Worm (Caenorhabditis elegans) whole organism, L1 larva: ENCODE measurements around the gene csr-1.

Experiments used
- C04F5.9 ChIP-seq: sonication (generic microtip); optimal IDR thresholded peaks from 2 replicates; lab custom pipeline; 2016; ENCODE audit warnings: missing genetic modification characterization, missing compliant biosample characterization
- aha-1 ChIP-seq: fragments of 150-350 bp; optimal IDR thresholded peaks from 2 replicates; lab custom pipeline; 2014; ENCODE audit warnings: missing biosample characterization, missing genetic modification characterization
- ceh-88 ChIP-seq: fragments of 200-800 bp; sonication (Bioruptor generic); IDR thresholded peaks from 2 replicates; pipeline ENCODE4 v1.3.6; 2022; ENCODE audit warnings: missing genetic modification characterization, missing compliant biosample characterization
- ces-1 ChIP-seq: fragments of 150-350 bp; optimal IDR thresholded peaks from 2 replicates; lab custom pipeline; 2014; ENCODE audit warnings: missing biosample characterization, missing genetic modification reagents, missing genetic modification characterization
- dpl-1 ChIP-seq, 3 experiments: fragments of 150-350 bp in 2 of 3; sonication (generic microtip) in 1 of 3; optimal IDR thresholded peaks; 2 replicates each; lab custom pipeline; 2014 to 2017; ENCODE audit warnings: missing biosample characterization in 3 of 3, missing genetic modification characterization in 3 of 3, missing genetic modification reagents in 3 of 3
- dsc-1 ChIP-seq: sonication (generic microtip); optimal IDR thresholded peaks from 2 replicates; lab custom pipeline; 2016; ENCODE audit warnings: mild to moderate bottlenecking, missing genetic modification characterization, missing compliant biosample characterization
- efl-1 ChIP-seq, 4 experiments: fragments of 150-350 bp; optimal IDR thresholded peaks in 3 of 4; peaks in 1 of 4; 1 replicate in 1 of 4; 2 replicates in 3 of 4; lab custom pipeline; 2014; ENCODE audit warnings: missing biosample characterization in 2 of 4, missing genetic modification characterization in 2 of 4, missing genetic modification reagents in 2 of 4
- efl-3 ChIP-seq: fragments of 200-800 bp; sonication (Bioruptor generic); optimal IDR thresholded peaks from 2 replicates; lab custom pipeline; 2018; ENCODE audit warnings: mild to moderate bottlenecking, missing genetic modification characterization, missing compliant biosample characterization
- egl-13 ChIP-seq: sonication (generic microtip); optimal IDR thresholded peaks from 2 replicates; lab custom pipeline; 2016; ENCODE audit warnings: missing genotype, missing genetic modification reagents, missing genetic modification characterization, missing compliant biosample characterization
- egl-27 ChIP-seq, 2 experiments: fragments of 150-350 bp in 1 of 2; sonication (generic microtip); optimal IDR thresholded peaks; 3 replicates each; lab custom pipeline; 2017 to 2018; ENCODE audit warnings: missing biosample characterization in 2 of 2, missing genetic modification characterization in 2 of 2, missing genetic modification reagents in 2 of 2
- elt-3 ChIP-seq, 6 experiments: fragments of 150-350 bp in 1 of 6; sonication (generic microtip); optimal IDR thresholded peaks; 2 replicates each; lab custom pipeline; 2017 to 2018; ENCODE audit warnings: missing biosample characterization in 6 of 6, missing genetic modification characterization in 6 of 6, inconsistent platforms in 1 of 6
- fkh-10 ChIP-seq: sonication (generic microtip); optimal IDR thresholded peaks from 2 replicates; lab custom pipeline; 2017; ENCODE audit warnings: missing biosample characterization, missing genetic modification reagents, missing genetic modification characterization
- fos-1 ChIP-seq: fragments of 150-350 bp; optimal IDR thresholded peaks from 2 replicates; lab custom pipeline; 2014; ENCODE audit warnings: missing biosample characterization, missing genetic modification characterization
- grh-1 ChIP-seq: fragments of 200-800 bp; sonication (Bioruptor generic); IDR thresholded peaks from 2 replicates; pipeline ENCODE4 v1.3.6; 2022; ENCODE audit warnings: missing genetic modification reagents, missing genetic modification characterization, missing compliant biosample characterization
- hlh-17 ChIP-seq: fragments of 200-800 bp; sonication (Bioruptor generic); optimal IDR thresholded peaks from 2 replicates; lab custom pipeline; 2018; ENCODE audit warnings: missing genetic modification characterization, mild to moderate bottlenecking, missing compliant biosample characterization, moderate library complexity, borderline replicate concordance
- isw-1 ChIP-seq: fragments of 200-800 bp; sonication (Bioruptor generic); IDR thresholded peaks from 2 replicates; pipeline ENCODE4 v1.3.6; 2022; ENCODE audit warnings: missing genetic modification characterization, missing compliant biosample characterization
- jun-1 ChIP-seq: fragments of 150-350 bp; optimal IDR thresholded peaks from 2 replicates; lab custom pipeline; 2014; ENCODE audit warnings: missing biosample characterization, missing genetic modification reagents, missing genetic modification characterization
- lir-3 ChIP-seq: sonication (generic microtip); optimal IDR thresholded peaks from 2 replicates; lab custom pipeline; 2016; ENCODE audit warnings: mild to moderate bottlenecking, missing genetic modification characterization, moderate library complexity, missing compliant biosample characterization; ENCODE audit not compliant: poor library complexity
- mef-2 ChIP-seq: fragments of 150-350 bp; optimal IDR thresholded peaks from 2 replicates; lab custom pipeline; 2014; ENCODE audit warnings: missing biosample characterization, missing genetic modification characterization
- mep-1 ChIP-seq: fragments of 150-350 bp; optimal IDR thresholded peaks from 2 replicates; lab custom pipeline; 2014; ENCODE audit warnings: missing biosample characterization, missing genetic modification characterization
- nhr-11 ChIP-seq: fragments of 150-350 bp; optimal IDR thresholded peaks from 2 replicates; lab custom pipeline; 2014; ENCODE audit warnings: missing biosample characterization, missing genetic modification characterization
- nhr-19 ChIP-seq: fragments of 200-800 bp; sonication (Bioruptor generic); conservative IDR thresholded peaks from 2 replicates; pipeline ENCODE4 v1.3.6; 2022; ENCODE audit warnings: missing genetic modification characterization, missing compliant biosample characterization
- nhr-20 ChIP-seq: sonication (generic microtip); optimal IDR thresholded peaks from 2 replicates; lab custom pipeline; 2016; ENCODE audit warnings: mild to moderate bottlenecking, missing genetic modification characterization, missing compliant biosample characterization
- nhr-71 ChIP-seq: sonication (generic microtip); optimal IDR thresholded peaks from 2 replicates; lab custom pipeline; 2016; ENCODE audit warnings: mild to moderate bottlenecking, missing genetic modification characterization, moderate library complexity, missing compliant biosample characterization
- nhr-76 ChIP-seq: sonication (generic microtip); optimal IDR thresholded peaks from 2 replicates; lab custom pipeline; 2017; ENCODE audit warnings: missing biosample characterization, missing genetic modification characterization
- nhr-84 ChIP-seq: sonication (generic microtip); optimal IDR thresholded peaks from 2 replicates; lab custom pipeline; 2017; ENCODE audit warnings: missing biosample characterization, missing genetic modification characterization
- nhr-85 ChIP-seq: sonication (generic microtip); peaks from one replicate; lab custom pipeline; 2016; ENCODE audit warnings: missing genetic modification characterization, inconsistent platforms, missing compliant biosample characterization
- skn-1 ChIP-seq: fragments of 150-350 bp; optimal IDR thresholded peaks from 2 replicates; lab custom pipeline; 2014; ENCODE audit warnings: missing biosample characterization, missing genetic modification characterization
- sox-4 ChIP-seq: sonication (generic microtip); optimal IDR thresholded peaks from 2 replicates; lab custom pipeline; 2016; ENCODE audit warnings: missing genetic modification characterization, missing compliant biosample characterization
- sup-37 ChIP-seq: fragments of 200-800 bp; sonication (Bioruptor generic); optimal IDR thresholded peaks from 2 replicates; lab custom pipeline; 2018; ENCODE audit warnings: mild to moderate bottlenecking, missing genetic modification characterization, missing compliant biosample characterization
- tbx-2 ChIP-seq: sonication (generic microtip); optimal IDR thresholded peaks from 2 replicates; lab custom pipeline; 2016; ENCODE audit warnings: missing genetic modification characterization, missing compliant biosample characterization
- unc-130 ChIP-seq: fragments of 150-350 bp; optimal IDR thresholded peaks from 2 replicates; lab custom pipeline; 2017; ENCODE audit warnings: missing biosample characterization, missing genetic modification characterization, inconsistent platforms
- unc-30 ChIP-seq: sonication (generic microtip); optimal IDR thresholded peaks from 2 replicates; lab custom pipeline; 2017; ENCODE audit warnings: missing biosample characterization, missing genetic modification characterization
- unc-86 ChIP-seq: sonication (generic microtip); optimal IDR thresholded peaks from 2 replicates; lab custom pipeline; 2016; ENCODE audit warnings: missing genetic modification characterization, missing compliant biosample characterization
- vab-15 ChIP-seq: sonication (generic microtip); optimal IDR thresholded peaks from 2 replicates; lab custom pipeline; 2017; ENCODE audit warnings: missing genotype, mild to moderate bottlenecking, missing genetic modification characterization, missing compliant biosample characterization
- zip-4 ChIP-seq: fragments of 200-800 bp; sonication (Bioruptor generic); optimal IDR thresholded peaks from 2 replicates; lab custom pipeline; 2018; ENCODE audit warnings: mild to moderate bottlenecking, missing genetic modification characterization, moderate library complexity, missing compliant biosample characterization
- ztf-11 ChIP-seq, 2 experiments: sonication (generic microtip); optimal IDR thresholded peaks; 2 replicates each; lab custom pipeline; 2016 to 2017; ENCODE audit warnings: missing genetic modification characterization in 2 of 2, missing biosample characterization in 1 of 2, missing compliant biosample characterization in 1 of 2
- ztf-4 ChIP-seq: fragments of 150-350 bp; optimal IDR thresholded peaks from 2 replicates; lab custom pipeline; 2014; ENCODE audit warnings: missing biosample characterization, missing genetic modification characterization

csr-1 gene

ce11 chrIV:7927218-7927617 is 29.8 kb upstream of the csr-1 start, which contains the start of gene C49H3.12:
TSS of gene C49H3.12 (minus strand) at chrIV:7927318.
- TF ChIP-seq efl-1 (optimal IDR thresholded peaks at IDR 0.05; lab: Kevin White, UChicago), result no peak
- peak in 1 of 2 experiments; percentile 7 for TF ChIP-seq efl-1 (GFP tag; optimal IDR thresholded peaks at IDR 0.05 in 1 of 2; lab: Kevin White, UChicago)
- no peak for TF ChIP-seq unc-30
- TF ChIP-seq nhr-85 (tag; lab: Kevin White, UChicago), result peak; percentile 3
- TF ChIP-seq skn-1 (tag; lab: Kevin White, UChicago), result no peak
- no peak for TF ChIP-seq tbx-2 (tag; lab: Kevin White, UChicago)

DNA sequence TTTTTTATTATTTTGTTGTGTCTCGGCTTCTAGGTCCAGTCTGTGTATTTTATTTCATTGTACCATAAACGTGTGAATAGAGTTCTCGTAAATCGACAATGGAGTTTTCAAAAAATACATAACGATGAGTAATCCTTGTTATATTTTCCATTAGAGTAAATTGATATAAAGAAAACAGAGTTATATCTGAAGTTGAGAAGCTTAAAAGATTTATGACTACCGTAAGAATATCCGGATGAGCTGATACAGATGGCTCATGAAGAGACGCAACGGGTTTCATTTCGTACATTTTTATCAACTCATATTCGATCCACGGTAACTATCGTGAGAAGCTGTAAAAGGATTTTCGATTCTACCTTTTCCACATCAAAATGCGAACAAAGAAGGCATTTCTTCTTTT is 29.2 kb upstream of the csr-1 start, which contains the start of gene gcy-8:
gcy-8 (plus strand) TSS at position 301 of the 400 bp plus-strand sequence.
- TF ChIP-seq dsc-1 (tag; lab: Kevin White, UChicago) (peak; percentile 51), nhr-76 (tag; lab: Kevin White, UChicago) (no peak), nhr-85 (tag; lab: Kevin White, UChicago) (peak; percentile 32)

ce11 chrIV:7931873-7932272 is 25.2 kb upstream of the csr-1 start:
- no peak for TF ChIP-seq isw-1 (GFP tag; lab: Robert Waterston, UW)
- TF ChIP-seq nhr-11 (tag; lab: Kevin White, UChicago), result no peak
- no peak for TF ChIP-seq egl-13 (tag; lab: Kevin White, UChicago)
- no peak for TF ChIP-seq nhr-71 (tag; lab: Kevin White, UChicago)
- no peak for TF ChIP-seq C04F5.9
- TF ChIP-seq skn-1 (tag; lab: Kevin White, UChicago), result no peak
- TF ChIP-seq zip-4 (GFP tag; lab: Kevin White, UChicago), result no peak
- no peak for TF ChIP-seq dsc-1 (tag; lab: Kevin White, UChicago)

DNA sequence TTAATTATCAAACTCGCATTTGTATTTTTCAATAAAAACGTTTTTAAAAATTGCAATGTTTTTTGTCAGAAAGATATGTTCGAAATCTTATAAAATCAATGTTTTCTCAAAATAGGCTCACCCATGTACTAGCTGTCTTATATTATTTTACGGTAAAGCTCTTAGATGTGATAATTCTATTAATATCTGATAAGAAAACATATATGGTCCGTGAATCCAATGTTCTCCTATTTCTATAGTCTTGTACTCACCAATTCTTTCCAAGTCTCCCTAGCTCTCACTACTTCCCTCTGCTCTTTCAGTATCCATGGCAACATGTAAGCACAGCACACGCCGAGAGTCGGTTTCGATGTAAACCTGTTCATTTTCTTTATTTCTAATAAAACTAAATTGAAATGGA is 23.3 kb upstream of the csr-1 start, which contains the start of gene bbs-2:
bbs-2 (plus strand) TSS at position 301 of the 400 bp plus-strand sequence.
- no peak for TF ChIP-seq mef-2 (tag; lab: Kevin White, UChicago)

DNA sequence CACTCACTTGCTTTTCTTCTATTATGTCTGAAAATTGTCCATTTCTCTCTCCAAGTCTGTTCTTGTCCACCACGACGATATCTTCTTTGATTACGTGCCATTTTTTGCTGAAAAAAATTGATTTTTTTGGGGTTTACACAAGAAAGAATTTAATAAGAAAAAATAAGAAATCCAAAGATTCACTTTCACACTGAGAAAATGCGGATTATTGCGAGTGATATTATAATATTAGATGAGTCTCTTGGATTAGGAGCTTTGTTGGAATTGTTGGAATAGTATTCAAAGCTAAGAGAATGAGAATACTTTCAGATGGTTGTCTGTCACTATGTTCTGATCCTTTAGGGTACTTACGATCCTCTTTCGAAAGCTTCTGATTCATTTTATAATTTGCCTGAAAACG is 18.2 kb upstream of the csr-1 start, which contains the start of gene F20D12.7:
F20D12.7 (minus strand) TSS at position 101 of the 400 bp plus-strand sequence.
- TF ChIP-seq dsc-1 (tag; lab: Kevin White, UChicago), result peak; percentile 67
- TF ChIP-seq ztf-4 (tag; lab: Kevin White, UChicago), result no peak
- TF ChIP-seq, all 84 proteins: peak for 1

- no peak for TF ChIP-seq egl-27 (tag; optimal IDR thresholded peaks at IDR 0.05; lab: Kevin White, UChicago)
- no peak for TF ChIP-seq efl-1 (optimal IDR thresholded peaks at IDR 0.05; lab: Kevin White, UChicago)
- TF ChIP-seq efl-1 (GFP tag; optimal IDR thresholded peaks at IDR 0.05 in 1 of 2; lab: Kevin White, UChicago), result peak in 1 of 2 experiments; percentile 61
These were observed 16.1 kb upstream of the csr-1 start, which contains the start of gene exc-9 for ce11 chrIV:7940919-7941318. TSS of gene exc-9 (minus strand) at chrIV:7941019.

DNA sequence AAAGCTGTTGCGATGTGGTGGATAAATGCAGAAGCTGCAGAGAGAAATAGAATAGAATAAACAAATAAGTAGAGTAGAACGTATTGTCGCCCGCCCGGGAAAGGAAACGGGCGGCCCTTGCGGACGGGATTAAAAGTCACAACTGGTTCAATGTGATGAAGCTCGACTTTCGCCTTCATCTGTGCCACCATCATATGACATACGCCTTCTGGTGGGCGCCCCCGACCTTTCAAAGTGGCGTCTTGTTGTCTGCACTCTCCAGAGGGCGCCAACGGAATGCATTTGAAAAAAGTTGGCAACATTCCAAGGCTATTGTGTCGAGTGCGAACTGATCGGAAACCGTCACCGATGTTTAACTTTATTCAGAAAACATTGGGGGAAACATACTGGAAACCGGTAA is 13.8 kb upstream of the csr-1 start:
- TF ChIP-seq unc-130, result no peak
- TF ChIP-seq fkh-10 (GFP tag; lab: Kevin White, UChicago), result no peak
- no peak for TF ChIP-seq dsc-1 (tag; lab: Kevin White, UChicago)
- TF ChIP-seq unc-86 (tag; lab: Kevin White, UChicago), result no peak
- TF ChIP-seq nhr-71 (tag; lab: Kevin White, UChicago), result peak; percentile 13
- no peak for TF ChIP-seq sup-37 (GFP tag; lab: Kevin White, UChicago)
- no peak for TF ChIP-seq ztf-11 (tag; optimal IDR thresholded peaks at IDR 0.05; lab: Kevin White, UChicago)
- no peak for TF ChIP-seq nhr-76 (tag; lab: Kevin White, UChicago)
- no peak for TF ChIP-seq nhr-84
- TF ChIP-seq nhr-19 (GFP tag; lab: Robert Waterston, UW), result no peak
- TF ChIP-seq dpl-1 (GFP tag; optimal IDR thresholded peaks at IDR 0.05; lab: Kevin White, UChicago), result peak; percentile 10 to 51 (median 23)
- no peak for TF ChIP-seq jun-1 (tag; lab: Kevin White, UChicago)
- no peak for TF ChIP-seq hlh-17 (GFP tag; lab: Kevin White, UChicago)
- no peak for TF ChIP-seq nhr-11 (tag; lab: Kevin White, UChicago)
- no peak for TF ChIP-seq aha-1
- TF ChIP-seq ztf-4 (tag; lab: Kevin White, UChicago), result no peak
- TF ChIP-seq mep-1 (tag; lab: Kevin White, UChicago), result no peak
- no peak for TF ChIP-seq grh-1 (GFP tag; lab: Robert Waterston, UW)
- TF ChIP-seq vab-15 (tag; lab: Kevin White, UChicago), result no peak
- no peak for TF ChIP-seq ces-1 (GFP tag; lab: Kevin White, UChicago)
- TF ChIP-seq fos-1 (tag; lab: Kevin White, UChicago), result no peak
- peak; percentile 16 for TF ChIP-seq nhr-20 (tag; lab: Kevin White, UChicago)
- no peak for TF ChIP-seq sox-4 (tag; lab: Kevin White, UChicago)
- no peak for TF ChIP-seq elt-3 (tag; optimal IDR thresholded peaks at IDR 0.05; lab: Kevin White, UChicago)
- no peak for TF ChIP-seq lir-3 (tag; lab: Kevin White, UChicago)
- no peak for TF ChIP-seq efl-3
- TF ChIP-seq ceh-88 (GFP tag; lab: Robert Waterston, UW), result no peak
